Fruit fly (Drosophila melanogaster) whole organism, prepupa: ENCODE data around the gene CG43121.
A peak's percentile ranks its signal among the peaks of the same experiment; 100 is the strongest.

Experiments used
- Blimp-1 ChIP-seq: fragments of 200-800 bp; sonication (Bioruptor generic); optimal IDR thresholded peaks from 3 replicates; lab custom pipeline; 2017; ENCODE audit warnings: missing biosample characterization, missing genetic modification characterization, mild to moderate bottlenecking, moderate library complexity, missing genetic modification reagents
- CG10669 ChIP-seq: fragments of 200-800 bp; sonication (Bioruptor generic); optimal IDR thresholded peaks from 3 replicates; lab custom pipeline; 2018; ENCODE audit warnings: missing biosample characterization, mild to moderate bottlenecking, missing genetic modification characterization, moderate library complexity
- CG11762 ChIP-seq: fragments of 200-800 bp; sonication (Bioruptor generic); optimal IDR thresholded peaks from 3 replicates; lab custom pipeline; 2016; ENCODE audit warnings: missing biosample characterization, missing genetic modification characterization; ENCODE audit not compliant: insufficient read depth
- CG11902 ChIP-seq: fragments of 200-800 bp; sonication (Bioruptor generic); optimal IDR thresholded peaks from 3 replicates; lab custom pipeline; 2016; ENCODE audit warnings: missing biosample characterization, missing genetic modification characterization
- CG1621 ChIP-seq: fragments of 200-800 bp; sonication (Bioruptor generic); optimal IDR thresholded peaks from 3 replicates; lab custom pipeline; 2018; ENCODE audit warnings: missing biosample characterization, mild to moderate bottlenecking, missing genetic modification characterization
- CG16779 ChIP-seq: fragments of 200-800 bp; sonication (Bioruptor generic); optimal IDR thresholded peaks from 3 replicates; lab custom pipeline; 2017; ENCODE audit warnings: missing biosample characterization, mild to moderate bottlenecking, missing genetic modification characterization
- CG3032 ChIP-seq: fragments of 200-800 bp; optimal IDR thresholded peaks from 2 replicates; lab custom pipeline; 2019; ENCODE audit warnings: missing biosample characterization, mild to moderate bottlenecking, missing genetic modification characterization, moderate library complexity
- CG31627 ChIP-seq: fragments of 200-800 bp; sonication (Bioruptor generic); optimal IDR thresholded peaks from 3 replicates; lab custom pipeline; 2016; ENCODE audit warnings: missing biosample characterization, missing genetic modification characterization
- CG32006 ChIP-seq: fragments of 200-800 bp; sonication (Bioruptor generic); optimal IDR thresholded peaks from 3 replicates; lab custom pipeline; 2017; ENCODE audit warnings: missing biosample characterization, mild to moderate bottlenecking, missing genetic modification characterization
- CG34406 ChIP-seq: fragments of 200-800 bp; sonication (Bioruptor generic); optimal IDR thresholded peaks from 3 replicates; lab custom pipeline; 2016; ENCODE audit warnings: missing biosample characterization, missing genetic modification characterization
- CG4318 ChIP-seq: fragments of 200-800 bp; sonication (Bioruptor generic); optimal IDR thresholded peaks from 3 replicates; lab custom pipeline; 2017; ENCODE audit warnings: missing biosample characterization, mild to moderate bottlenecking, missing genetic modification characterization
- CG6276 ChIP-seq: fragments of 200-800 bp; sonication (Bioruptor generic); optimal IDR thresholded peaks from 2 replicates; lab custom pipeline; 2017; ENCODE audit warnings: missing biosample characterization, mild to moderate bottlenecking, missing genetic modification characterization
- CG6808 ChIP-seq: fragments of 200-800 bp; sonication (Bioruptor generic); optimal IDR thresholded peaks from 3 replicates; lab custom pipeline; 2017; ENCODE audit warnings: missing biosample characterization, missing genetic modification characterization, mild to moderate bottlenecking, moderate library complexity, missing genetic modification reagents
- CG6854 ChIP-seq: fragments of 200-800 bp; sonication (Bioruptor generic); optimal IDR thresholded peaks from 2 replicates; lab custom pipeline; 2017; ENCODE audit warnings: missing biosample characterization, mild to moderate bottlenecking, missing genetic modification characterization
- CG7368 ChIP-seq: fragments of 200-800 bp; sonication (Bioruptor generic); optimal IDR thresholded peaks from 3 replicates; lab custom pipeline; 2016; ENCODE audit warnings: missing biosample characterization, missing genetic modification characterization
- CG8119 ChIP-seq: fragments of 200-800 bp; sonication (Bioruptor generic); IDR thresholded peaks from 3 replicates; pipeline ENCODE4 v1.3.6; 2022; ENCODE audit warnings: missing biosample characterization, missing genetic modification characterization
- CG8319 ChIP-seq: fragments of 200-800 bp; sonication (Bioruptor generic); optimal IDR thresholded peaks from 3 replicates; lab custom pipeline; 2016; ENCODE audit warnings: missing biosample characterization, missing genetic modification characterization
- CG8632 ChIP-seq: fragments of 200-800 bp; sonication (Bioruptor generic); optimal IDR thresholded peaks from 3 replicates; lab custom pipeline; 2016; ENCODE audit warnings: missing biosample characterization, missing genetic modification characterization
- CG9139 ChIP-seq: fragments of 200-800 bp; sonication (Bioruptor generic); optimal IDR thresholded peaks from 3 replicates; lab custom pipeline; 2017; ENCODE audit warnings: missing biosample characterization, mild to moderate bottlenecking, missing genetic modification characterization
- Eip75B ChIP-seq: fragments of 200-800 bp; sonication (Bioruptor generic); optimal IDR thresholded peaks from 3 replicates; lab custom pipeline; 2016; ENCODE audit warnings: missing biosample characterization, missing genetic modification characterization
- Eip78C ChIP-seq: fragments of 200-800 bp; sonication (Bioruptor generic); peaks from one replicate; lab custom pipeline; 2016; ENCODE audit warnings: missing biosample characterization, missing genetic modification characterization
- Eip93F ChIP-seq: fragments of 200-800 bp; sonication (Bioruptor generic); optimal IDR thresholded peaks from 2 replicates; lab custom pipeline; 2016; ENCODE audit warnings: missing biosample characterization, mild to moderate bottlenecking, missing genetic modification characterization
- Ets21C ChIP-seq: fragments of 200-800 bp; sonication (Bioruptor generic); optimal IDR thresholded peaks from 3 replicates; lab custom pipeline; 2016; ENCODE audit warnings: missing biosample characterization, missing genetic modification characterization
- Ets96B ChIP-seq: fragments of 200-800 bp; optimal IDR thresholded peaks from 2 replicates; lab custom pipeline; 2019; ENCODE audit warnings: missing biosample characterization, mild to moderate bottlenecking, missing genetic modification characterization, moderate library complexity
- Gug ChIP-seq: fragments of 200-800 bp; sonication (Bioruptor generic); IDR thresholded peaks from 2 replicates; pipeline ENCODE4 v1.3.6; 2022; ENCODE audit warnings: missing biosample characterization, missing genetic modification characterization
- Hr38 ChIP-seq: sonication (Bioruptor generic); optimal IDR thresholded peaks from 2 replicates; lab custom pipeline; 2016; ENCODE audit warnings: missing biosample characterization, missing genetic modification characterization
- Hr39 ChIP-seq: fragments of 200-800 bp; sonication (Bioruptor generic); optimal IDR thresholded peaks from 2 replicates; lab custom pipeline; 2016; ENCODE audit warnings: missing biosample characterization, missing genetic modification characterization
- Lpt ChIP-seq: fragments of 200-800 bp; sonication (Bioruptor generic); optimal IDR thresholded peaks from 3 replicates; lab custom pipeline; 2016; ENCODE audit warnings: missing biosample characterization, missing genetic modification characterization
- Met ChIP-seq: fragments of 200-800 bp; sonication (Bioruptor generic); optimal IDR thresholded peaks from 3 replicates; lab custom pipeline; 2016; ENCODE audit warnings: missing biosample characterization, missing genetic modification characterization
- OdsH ChIP-seq: fragments of 200-800 bp; sonication (Bioruptor generic); optimal IDR thresholded peaks from 3 replicates; lab custom pipeline; 2016; ENCODE audit warnings: missing biosample characterization, missing genetic modification characterization
- Smox ChIP-seq: fragments of 200-800 bp; sonication (Bioruptor generic); optimal IDR thresholded peaks from 3 replicates; lab custom pipeline; 2016; ENCODE audit warnings: missing biosample characterization, missing genetic modification characterization
- Sox102F ChIP-seq: fragments of 200-800 bp; sonication (Bioruptor generic); optimal IDR thresholded peaks from 2 replicates; lab custom pipeline; 2016; ENCODE audit warnings: missing biosample characterization, mild to moderate bottlenecking, missing genetic modification characterization
- Sox14 ChIP-seq: fragments of 200-800 bp; sonication (Bioruptor generic); optimal IDR thresholded peaks from 3 replicates; lab custom pipeline; 2016; ENCODE audit warnings: missing biosample characterization, missing genetic modification characterization
- Sox15 ChIP-seq: fragments of 200-800 bp; sonication (Bioruptor generic); optimal IDR thresholded peaks from 3 replicates; lab custom pipeline; 2016; ENCODE audit warnings: missing biosample characterization, missing genetic modification characterization
- acj6 ChIP-seq: fragments of 200-800 bp; sonication (Bioruptor generic); optimal IDR thresholded peaks from 3 replicates; lab custom pipeline; 2016; ENCODE audit warnings: missing biosample characterization, missing genetic modification characterization
- cyc ChIP-seq: fragments of 200-800 bp; sonication (Bioruptor generic); optimal IDR thresholded peaks from 3 replicates; lab custom pipeline; 2016; ENCODE audit warnings: missing biosample characterization, missing genetic modification characterization
- dac ChIP-seq: fragments of 200-800 bp; sonication (Bioruptor generic); optimal IDR thresholded peaks from 2 replicates; lab custom pipeline; 2017; ENCODE audit warnings: missing biosample characterization, mild to moderate bottlenecking, missing genetic modification characterization
- dsx ChIP-seq: fragments of 200-800 bp; optimal IDR thresholded peaks from 3 replicates; lab custom pipeline; 2019; ENCODE audit warnings: missing biosample characterization, mild to moderate bottlenecking, missing genetic modification characterization, moderate library complexity; ENCODE audit not compliant: poor library complexity, severe bottlenecking
- eg ChIP-seq: fragments of 200-800 bp; sonication (Bioruptor generic); IDR thresholded peaks from 3 replicates; pipeline ENCODE4 v1.3.6; 2022; ENCODE audit warnings: missing biosample characterization, missing genetic modification characterization
- esn ChIP-seq: fragments of 200-800 bp; sonication (Bioruptor generic); optimal IDR thresholded peaks from 2 replicates; lab custom pipeline; 2016; ENCODE audit warnings: missing biosample characterization, mild to moderate bottlenecking, missing genetic modification characterization, moderate library complexity
- fd59A ChIP-seq: fragments of 200-800 bp; sonication (Bioruptor generic); optimal IDR thresholded peaks from 2 replicates; lab custom pipeline; 2017; ENCODE audit warnings: missing biosample characterization, mild to moderate bottlenecking, missing genetic modification characterization, missing genetic modification reagents
- fd85E ChIP-seq: fragments of 200-800 bp; sonication (Bioruptor generic); optimal IDR thresholded peaks from 3 replicates; lab custom pipeline; 2016; ENCODE audit warnings: missing biosample characterization, missing genetic modification characterization
- fkh ChIP-seq: fragments of 200-800 bp; sonication (Bioruptor generic); optimal IDR thresholded peaks from 3 replicates; lab custom pipeline; 2017; ENCODE audit warnings: missing biosample characterization, mild to moderate bottlenecking, missing genetic modification characterization, moderate library complexity
- lz ChIP-seq: fragments of 200-800 bp; sonication (Bioruptor generic); optimal IDR thresholded peaks from 3 replicates; lab custom pipeline; 2016; ENCODE audit warnings: missing biosample characterization, missing genetic modification characterization
- net ChIP-seq: fragments of 200-800 bp; sonication (Bioruptor generic); optimal IDR thresholded peaks from 3 replicates; lab custom pipeline; 2016; ENCODE audit warnings: missing biosample characterization, missing genetic modification characterization
- pdm3 ChIP-seq: fragments of 200-800 bp; sonication (Bioruptor generic); optimal IDR thresholded peaks from 3 replicates; lab custom pipeline; 2016; ENCODE audit warnings: missing biosample characterization, missing genetic modification characterization
- salr ChIP-seq, 2 experiments: fragments of 200-800 bp; sonication (Bioruptor generic); optimal IDR thresholded peaks; 3 replicates each; lab custom pipeline; 2016 to 2018; ENCODE audit warnings: missing biosample characterization in 2 of 2, missing genetic modification characterization in 2 of 2, mild to moderate bottlenecking in 1 of 2
- spab ChIP-seq: fragments of 200-800 bp; sonication (Bioruptor generic); optimal IDR thresholded peaks from 2 replicates; lab custom pipeline; 2017; ENCODE audit warnings: missing biosample characterization, mild to moderate bottlenecking, missing genetic modification characterization, missing genetic modification reagents
- ss ChIP-seq, 2 experiments: fragments of 200-800 bp; sonication (Bioruptor generic); optimal IDR thresholded peaks; 2 replicates in 1 of 2; 3 replicates in 1 of 2; lab custom pipeline; 2017 to 2018; ENCODE audit warnings: mild to moderate bottlenecking in 2 of 2, missing biosample characterization in 2 of 2, missing genetic modification characterization in 2 of 2, moderate library complexity in 1 of 2
- svp ChIP-seq: fragments of 200-800 bp; sonication (Bioruptor generic); peaks from one replicate; lab custom pipeline; 2016; ENCODE audit warnings: missing biosample characterization, missing genetic modification characterization
- vri ChIP-seq: fragments of 200-800 bp; sonication (Bioruptor generic); optimal IDR thresholded peaks from 3 replicates; lab custom pipeline; 2016; ENCODE audit warnings: missing biosample characterization, mild to moderate bottlenecking, missing genetic modification characterization

The CG43121 gene

dm6 chr3L:14712799-14713198 is 40.6 kb upstream of the CG43121 start:
- TF ChIP-seq Hr39 (no peak), vri (GFP tag; lab: Kevin White, UChicago) (peak; percentile 56)

dm6 chr3L:14708053-14708452 is 35.8 kb upstream of the CG43121 start:
- TF ChIP-seq CG8119 (GFP tag; lab: Robert Waterston, UW), result no peak
- no peak for TF ChIP-seq CG9139 (GFP tag; lab: Kevin White, UChicago)
- TF ChIP-seq Gug (GFP tag; lab: Robert Waterston, UW), result no peak
- no peak for TF ChIP-seq Ets21C (GFP tag; lab: Kevin White, UChicago)
- no peak for TF ChIP-seq cyc (GFP tag; lab: Kevin White, UChicago)
- TF ChIP-seq fd59A (GFP tag; lab: Kevin White, UChicago), result no peak
- TF ChIP-seq CG6276 (GFP tag; lab: Kevin White, UChicago), result no peak
- no peak for TF ChIP-seq pdm3 (GFP tag; lab: Kevin White, UChicago)
- peak; percentile 22 for TF ChIP-seq Smox (GFP tag; lab: Kevin White, UChicago)
- no peak for TF ChIP-seq CG8319 (GFP tag; lab: Kevin White, UChicago)
- peak; percentile 42 for TF ChIP-seq Met (GFP tag; lab: Kevin White, UChicago)
- no peak for TF ChIP-seq eg (GFP tag; lab: Robert Waterston, UW)
- TF ChIP-seq fd85E, result no peak
- no peak for TF ChIP-seq CG3032 (tag; lab: Kevin White, UChicago)
- peak; percentile 72 for TF ChIP-seq fkh (GFP tag; lab: Kevin White, UChicago)
- TF ChIP-seq salr (GFP tag; optimal IDR thresholded peaks at IDR 0.05; lab: Kevin White, UChicago), result no peak
- no peak for TF ChIP-seq Ets96B (tag; lab: Kevin White, UChicago)
- TF ChIP-seq CG10669 (GFP tag; lab: Kevin White, UChicago), result no peak
- TF ChIP-seq Sox15 (GFP tag; lab: Kevin White, UChicago), result no peak
- TF ChIP-seq CG16779 (tag; lab: Kevin White, UChicago), result no peak
- TF ChIP-seq CG31627 (GFP tag; lab: Kevin White, UChicago), result no peak
- no peak for TF ChIP-seq net
- no peak for TF ChIP-seq CG6854 (GFP tag; lab: Kevin White, UChicago)
- no peak for TF ChIP-seq CG1621
- TF ChIP-seq CG11762 (GFP tag; lab: Kevin White, UChicago), result no peak
- TF ChIP-seq CG7368 (GFP tag; lab: Kevin White, UChicago), result no peak
- no peak for TF ChIP-seq CG8632 (GFP tag; lab: Kevin White, UChicago)
- no peak for TF ChIP-seq CG11902 (GFP tag; lab: Kevin White, UChicago)
- TF ChIP-seq dac (GFP tag; lab: Kevin White, UChicago), result no peak
- no peak for TF ChIP-seq OdsH
- no peak for TF ChIP-seq lz (GFP tag; lab: Kevin White, UChicago)
- no peak for TF ChIP-seq spab (GFP tag; lab: Kevin White, UChicago)
- peak; percentile 11 for TF ChIP-seq Blimp-1 (GFP tag; lab: Kevin White, UChicago)
- no peak for TF ChIP-seq CG4318 (GFP tag; lab: Kevin White, UChicago)
- no peak for TF ChIP-seq Hr38
- TF ChIP-seq Sox14 (GFP tag; lab: Kevin White, UChicago), result no peak
- no peak for TF ChIP-seq dsx (GFP tag; lab: Kevin White, UChicago)
- no peak for TF ChIP-seq CG6808 (GFP tag; lab: Kevin White, UChicago)
- TF ChIP-seq svp (GFP tag; lab: Kevin White, UChicago), result peak; percentile 85
- TF ChIP-seq Sox102F (GFP tag; lab: Kevin White, UChicago), result peak; percentile 42
- TF ChIP-seq Hr39, result no peak
- TF ChIP-seq acj6 (GFP tag; lab: Kevin White, UChicago), result no peak
- TF ChIP-seq ss (GFP tag; optimal IDR thresholded peaks at IDR 0.05; lab: Kevin White, UChicago), result no peak
- TF ChIP-seq Eip93F, result no peak
- TF ChIP-seq Eip75B (GFP tag; lab: Kevin White, UChicago), result no peak
- TF ChIP-seq esn (GFP tag; lab: Kevin White, UChicago), result peak; percentile 46
- TF ChIP-seq CG34406 (GFP tag; lab: Kevin White, UChicago), result peak; percentile 21
- TF ChIP-seq Lpt, result no peak
- TF ChIP-seq vri (GFP tag; lab: Kevin White, UChicago), result peak; percentile 48
- TF ChIP-seq CG32006 (GFP tag; lab: Kevin White, UChicago), result no peak
- TF ChIP-seq Eip78C (GFP tag; lab: Kevin White, UChicago), result peak; percentile 54
